Worm (Caenorhabditis elegans): ENCODE results near the gene str-73.

Gene str-73

DNA sequence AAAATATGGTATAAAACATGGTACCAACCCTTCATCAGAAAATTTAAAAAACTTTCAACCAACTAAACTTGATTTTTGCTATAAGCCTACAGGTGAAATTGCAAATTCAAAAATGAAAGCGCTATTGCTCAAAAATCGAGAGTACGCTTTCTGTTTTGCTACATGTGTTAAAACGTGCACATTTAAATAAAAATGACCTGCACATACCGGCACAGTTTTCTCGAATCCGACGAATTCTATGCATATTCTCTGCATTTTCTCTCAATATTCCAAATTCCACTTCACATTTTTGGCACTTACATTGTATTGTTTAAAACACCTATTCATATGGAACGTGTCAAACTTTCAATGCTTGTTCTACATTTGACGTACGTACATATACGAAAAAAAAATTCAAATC is 19.5 kb upstream of the str-73 start, which contains the start of gene srh-145:
Gene srh-145, plus strand, starts transcription at position 193 of the 400 bp plus-strand sequence.
- TF ChIP-seq Y53G8AR.9 (GFP tag; conservative IDR thresholded peaks at IDR 0.05) = no peak
- TF ChIP-seq K11D2.4 (GFP tag; IDR thresholded peaks at IDR 0.05) = no peak

DNA sequence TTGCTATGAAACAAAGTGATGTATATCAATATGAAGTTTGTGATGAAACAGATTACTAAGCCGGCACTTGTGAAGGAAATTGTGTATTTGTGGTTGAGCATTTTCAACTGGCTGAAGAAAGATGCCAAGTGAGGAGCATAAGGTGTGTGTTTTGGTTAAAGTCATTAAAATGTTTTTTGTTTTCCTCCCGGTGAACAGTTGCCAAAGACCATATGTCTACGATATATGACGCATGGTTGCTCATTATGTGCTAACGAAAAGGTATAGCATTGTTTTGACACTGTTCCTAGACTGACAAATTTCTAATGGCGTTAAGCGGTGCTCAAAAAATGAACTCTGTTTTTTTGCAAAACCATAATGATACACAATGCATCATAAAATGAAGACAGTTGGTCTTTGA is 13.0 kb upstream of the str-73 start, which contains the start of gene str-55:
Gene str-55, minus strand, starts transcription at position 101 of the 400 bp plus-strand sequence.
- TF ChIP-seq madf-6 (GFP tag; IDR thresholded peaks at IDR 0.05) = no peak
- no peak for TF ChIP-seq zfh-2 (GFP tag; conservative IDR thresholded peaks at IDR 0.05)
- no peak for TF ChIP-seq akir-1 (GFP tag; optimal IDR thresholded peaks at IDR 0.05)
- TF ChIP-seq ceh-100 (GFP tag; IDR thresholded peaks at IDR 0.05) = no peak
- no peak for TF ChIP-seq nfya-1 (tag; optimal IDR thresholded peaks at IDR 0.05; ENCODE audit: borderline replicate concordance, insufficient read depth)

DNA sequence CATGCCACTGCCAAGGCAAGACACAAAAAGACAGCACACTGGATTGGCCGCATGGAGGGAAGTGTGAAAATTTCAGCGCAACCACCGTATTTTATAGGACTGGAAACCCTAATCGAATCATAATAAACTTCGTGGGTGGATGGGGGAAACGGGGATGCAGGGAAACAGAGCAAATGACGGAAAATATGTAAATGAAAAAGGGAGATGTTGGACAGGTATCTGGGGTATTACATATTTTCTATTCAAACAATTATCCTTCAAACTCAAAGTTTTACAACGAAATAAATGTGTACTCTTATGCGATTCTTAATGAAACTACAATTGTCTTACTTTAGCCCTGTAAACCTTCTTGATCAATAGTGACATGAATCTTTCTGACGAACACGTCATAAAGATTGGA is 10.3 kb upstream of the str-73 start, which contains the start of gene F26D2.16:
Gene F26D2.16, minus strand, starts transcription at position 101 of the 400 bp plus-strand sequence.
- TF ChIP-seq aptf-3 (GFP tag; IDR thresholded peaks at IDR 0.05) (no peak), lag-1 (GFP tag; IDR thresholded peaks at IDR 0.05) (no peak), K11D2.4 (GFP tag; IDR thresholded peaks at IDR 0.05) (no peak), F22D6.2 (tag; optimal IDR thresholded peaks at IDR 0.05) (no peak), unc-62 (GFP tag; optimal IDR thresholded peaks at IDR 0.05) (no peak)

DNA sequence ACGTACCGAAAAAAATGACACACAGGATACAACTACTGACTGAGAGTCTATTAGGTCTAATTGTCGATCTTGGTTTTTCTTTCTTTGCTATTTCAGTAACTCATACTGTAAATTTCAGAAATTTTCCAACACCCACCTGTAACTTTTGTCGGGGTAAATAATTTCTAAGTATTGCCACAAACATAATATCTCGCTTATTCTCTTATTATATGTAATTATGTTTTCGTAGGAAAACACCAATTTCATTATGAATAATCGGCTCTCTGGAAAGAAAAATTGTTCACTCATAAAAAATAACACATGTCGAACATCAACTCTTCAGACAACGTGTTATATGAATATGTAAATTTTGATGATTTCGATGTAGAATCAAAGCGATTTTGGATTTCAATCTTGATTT is 9.3 kb upstream of the str-73 start, which contains the start of gene srw-48:
Gene srw-48, plus strand, starts transcription at position 301 of the 400 bp plus-strand sequence.
- no peak for TF ChIP-seq ztf-6 (GFP tag; IDR thresholded peaks at IDR 0.05)
- TF ChIP-seq zim-3 (tag; optimal IDR thresholded peaks at IDR 0.05) = no peak

DNA sequence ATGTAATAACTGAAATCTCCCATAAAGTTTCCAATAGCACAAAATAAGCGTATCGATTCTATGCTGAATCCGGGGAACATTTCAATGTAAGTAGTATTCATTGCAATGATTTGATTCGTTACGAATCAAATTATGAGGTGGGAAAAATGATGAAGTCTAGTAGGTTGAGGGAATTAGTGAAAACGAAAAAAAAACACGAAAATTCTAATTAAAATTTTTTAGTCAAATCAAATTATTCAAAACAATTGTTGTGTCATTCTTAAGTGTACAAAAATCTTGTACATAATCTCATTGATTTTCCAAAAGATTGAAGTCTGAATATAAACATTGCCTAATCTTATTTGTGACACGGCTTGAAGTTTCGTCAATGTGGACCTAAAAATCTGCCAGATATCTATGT is 5.6 kb upstream of the str-73 start, which contains the start of gene srw-29:
Gene srw-29, minus strand, starts transcription at position 101 of the 400 bp plus-strand sequence.
- TF ChIP-seq nhr-27 (tag; optimal IDR thresholded peaks at IDR 0.05) = no peak
- no peak for TF ChIP-seq snpc-3.4 (tag; optimal IDR thresholded peaks at IDR 0.05)
- TF ChIP-seq T07F8.4 (tag; optimal IDR thresholded peaks at IDR 0.05) = no peak
- no peak for TF ChIP-seq ztf-25 (GFP tag; IDR thresholded peaks at IDR 0.05)

DNA sequence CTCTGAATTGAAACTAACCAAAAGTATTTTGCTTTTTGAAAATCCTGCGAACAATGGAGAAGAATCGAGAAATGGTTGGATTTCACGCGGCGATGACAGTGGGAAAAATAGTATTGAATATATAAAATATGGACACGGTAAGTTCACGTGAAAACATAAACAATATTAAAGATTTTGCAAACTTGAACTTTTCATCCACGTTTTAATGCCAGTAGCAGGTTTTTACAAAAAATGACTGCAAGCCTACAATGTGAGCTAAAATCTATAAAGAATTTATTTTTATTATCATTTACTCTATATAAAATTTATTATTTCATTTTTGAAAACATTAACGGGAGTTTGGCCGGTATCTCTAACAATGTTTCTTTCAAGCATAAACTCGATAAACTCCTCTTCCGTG is 537 bp upstream of the str-73 start, which contains the start of gene F26D2.10:
Gene F26D2.10, minus strand, starts transcription at position 101 of the 400 bp plus-strand sequence.
- TF ChIP-seq sdz-38 (tag; optimal IDR thresholded peaks at IDR 0.05) = no peak
- no peak for TF ChIP-seq Y79H2A.3 (GFP tag; conservative IDR thresholded peaks at IDR 0.05)
- TF ChIP-seq hmg-20 (GFP tag; IDR thresholded peaks at IDR 0.05) = no peak
- no peak for TF ChIP-seq atf-7 (tag; optimal IDR thresholded peaks at IDR 0.05)
- TF ChIP-seq attf-6 (GFP tag; IDR thresholded peaks at IDR 0.05) = no peak
- TF ChIP-seq unc-62 (GFP tag; optimal IDR thresholded peaks at IDR 0.05) = no peak

DNA sequence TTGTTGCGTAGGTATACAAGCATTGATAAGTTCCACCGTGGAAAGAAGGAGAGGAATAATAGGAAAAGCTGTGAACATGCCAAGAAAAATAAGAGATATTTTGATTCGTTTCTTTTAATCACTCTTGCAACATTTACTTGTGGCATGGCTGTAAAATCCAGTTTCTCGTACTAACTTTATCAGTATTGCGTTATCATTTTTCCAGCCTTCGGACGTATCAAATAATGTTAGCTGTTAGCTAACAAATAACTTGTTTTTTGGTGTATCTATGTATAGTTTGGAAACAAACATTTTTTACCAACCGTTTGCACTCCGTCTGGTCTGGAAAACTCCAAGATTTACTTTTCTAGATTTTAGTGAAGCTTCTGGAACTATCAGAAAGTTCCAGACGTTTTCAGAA is 3.4 kb downstream of the str-73 start, which contains the start of gene clec-234:
Gene clec-234, minus strand, starts transcription at position 101 of the 400 bp plus-strand sequence.
- TF ChIP-seq F33H1.4 (GFP tag; IDR thresholded peaks at IDR 0.05) (no peak), lag-1 (GFP tag; IDR thresholded peaks at IDR 0.05) (no peak), cebp-1 (GFP tag; IDR thresholded peaks at IDR 0.05) (no peak), cebp-1 (tag; optimal IDR thresholded peaks at IDR 0.05) (no peak), ceh-91 (GFP tag; IDR thresholded peaks at IDR 0.05) (no peak), bed-2 (GFP tag; IDR thresholded peaks at IDR 0.05) (no peak), him-1 (tag; optimal IDR thresholded peaks at IDR 0.05) (no peak), C17E4.6 (GFP tag; IDR thresholded peaks at IDR 0.05) (no peak)
